Worm (Caenorhabditis elegans) whole organism, L3 larva: Measurements from ENCODE around the gene vab-8.

Source experiments
- fos-1 ChIP-seq: fragments of 150-350 bp; optimal IDR thresholded peaks from 2 replicates; lab custom pipeline; 2014; ENCODE audit warnings: missing biosample characterization, missing genetic modification characterization
- lin-15B ChIP-seq: fragments of 150-350 bp; optimal IDR thresholded peaks from 2 replicates; lab custom pipeline; 2014; ENCODE audit warnings: missing biosample characterization, missing genetic modification characterization
- mdl-1 ChIP-seq: fragments of 150-350 bp; optimal IDR thresholded peaks from 2 replicates; lab custom pipeline; 2014; ENCODE audit warnings: missing biosample characterization, missing genetic modification characterization
- nhr-11 ChIP-seq: fragments of 150-350 bp; optimal IDR thresholded peaks from 2 replicates; lab custom pipeline; 2014; ENCODE audit warnings: missing biosample characterization, missing genetic modification characterization
- nhr-28 ChIP-seq: fragments of 150-350 bp; optimal IDR thresholded peaks from 2 replicates; lab custom pipeline; 2014; ENCODE audit warnings: missing biosample characterization, missing genetic modification characterization
- nhr-77 ChIP-seq: fragments of 150-350 bp; optimal IDR thresholded peaks from 2 replicates; lab custom pipeline; 2014; ENCODE audit warnings: missing biosample characterization, missing genetic modification characterization
- sea-2 ChIP-seq: fragments of 150-350 bp; sonication (generic microtip); optimal IDR thresholded peaks from 4 replicates; lab custom pipeline; 2014; ENCODE audit warnings: missing biosample characterization, missing genetic modification reagents, missing genetic modification characterization
- unc-39 ChIP-seq: sonication (generic microtip); optimal IDR thresholded peaks from 4 replicates; lab custom pipeline; 2017; ENCODE audit warnings: missing biosample characterization, missing genetic modification characterization
- unc-62 ChIP-seq: fragments of 150-350 bp; sonication (generic microtip); optimal IDR thresholded peaks from 4 replicates; lab custom pipeline; 2014; ENCODE audit warnings: missing biosample characterization, missing genetic modification reagents, missing genetic modification characterization
- ztf-11 ChIP-seq: fragments of 150-350 bp; optimal IDR thresholded peaks from 2 replicates; lab custom pipeline; 2014; ENCODE audit warnings: missing biosample characterization, missing genetic modification characterization

DNA sequence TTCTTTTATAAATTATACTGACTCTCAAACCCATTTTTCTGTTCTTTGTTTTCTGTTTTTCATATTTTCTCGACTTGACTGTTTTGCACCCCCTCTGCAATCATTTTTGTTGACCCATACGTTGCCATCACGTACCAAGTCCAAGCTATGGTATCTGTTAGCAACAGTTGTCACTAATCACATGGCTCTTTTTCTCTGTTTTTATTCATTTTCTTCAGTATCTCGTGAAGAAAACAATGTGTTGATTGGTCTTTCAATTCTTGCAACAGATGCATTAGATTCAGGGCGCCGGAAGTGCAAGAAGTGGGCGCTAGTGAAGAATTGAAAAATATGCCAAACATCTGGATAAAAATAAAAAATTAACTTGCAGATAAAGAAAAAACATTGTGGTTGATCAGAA is 22.4 kb downstream of the vab-8 start:
- TF ChIP-seq fos-1 (tag; lab: Kevin White, UChicago) (no peak), sea-2 (GFP tag; lab: Kevin White, UChicago) (no peak), unc-39 (no peak), nhr-28 (tag; lab: Kevin White, UChicago) (no peak), mdl-1 (tag; lab: Kevin White, UChicago) (no peak), nhr-77 (tag; lab: Kevin White, UChicago) (no peak), unc-62 (GFP tag; lab: Kevin White, UChicago) (no peak), ztf-11 (tag; lab: Kevin White, UChicago) (no peak), nhr-11 (tag; lab: Kevin White, UChicago) (no peak), lin-15B (no peak)
